Fruit fly (Drosophila melanogaster) whole organism, embryonic: ENCODE data around the gene ninaE.

ENCODE experiments used
- ATbp ChIP-seq: fragments of 200-800 bp; sonication (Bioruptor generic); optimal IDR thresholded peaks from 2 replicates; lab custom pipeline; 2017; ENCODE audit warnings: missing biosample characterization, mild to moderate bottlenecking, missing genetic modification characterization, missing genetic modification reagents
- B-H2 ChIP-seq: fragments of 200-800 bp; sonication (Bioruptor generic); optimal IDR thresholded peaks from 2 replicates; lab custom pipeline; 2018; ENCODE audit warnings: missing biosample characterization, mild to moderate bottlenecking, missing genetic modification characterization
- Blimp-1 ChIP-seq: fragments of 200-800 bp; sonication (Bioruptor generic); optimal IDR thresholded peaks from 3 replicates; lab custom pipeline; 2018; ENCODE audit warnings: missing biosample characterization, missing genetic modification characterization, mild to moderate bottlenecking, moderate library complexity, missing genetic modification reagents
- CG10431 ChIP-seq: fragments of 200-800 bp; sonication (Bioruptor generic); optimal IDR thresholded peaks from 3 replicates; lab custom pipeline; 2018; ENCODE audit warnings: missing biosample characterization, mild to moderate bottlenecking, missing genetic modification characterization
- CG12155 ChIP-seq: fragments of 200-800 bp; sonication (Bioruptor generic); optimal IDR thresholded peaks from 3 replicates; lab custom pipeline; 2016; ENCODE audit warnings: missing biosample characterization, missing genetic modification characterization
- CG12769 ChIP-seq: fragments of 200-800 bp; sonication (Bioruptor generic); optimal IDR thresholded peaks from 2 replicates; lab custom pipeline; 2019; ENCODE audit warnings: missing biosample characterization, mild to moderate bottlenecking, missing genetic modification characterization, moderate library complexity
- CG13424 ChIP-seq: fragments of 200-800 bp; sonication (Bioruptor generic); optimal IDR thresholded peaks from 2 replicates; lab custom pipeline; 2019; ENCODE audit warnings: missing biosample characterization, mild to moderate bottlenecking, missing genetic modification characterization, moderate library complexity
- CG14860 ChIP-seq: fragments of 200-800 bp; sonication (Bioruptor generic); IDR thresholded peaks from 3 replicates; pipeline ENCODE4 v1.3.6; 2022; ENCODE audit warnings: missing biosample characterization, missing genetic modification characterization; ENCODE audit not compliant: partially characterized antibody
- CG15696 ChIP-seq: fragments of 200-800 bp; sonication (Bioruptor generic); optimal IDR thresholded peaks from 2 replicates; lab custom pipeline; 2019; ENCODE audit warnings: missing biosample characterization, mild to moderate bottlenecking, missing genetic modification characterization, moderate library complexity
- CG16863 ChIP-seq: fragments of 200-800 bp; sonication (Bioruptor generic); optimal IDR thresholded peaks from 3 replicates; lab custom pipeline; 2016; ENCODE audit warnings: missing biosample characterization, missing genetic modification characterization
- CG42726 ChIP-seq: fragments of 200-800 bp; sonication (Bioruptor generic); IDR thresholded peaks from 2 replicates; pipeline ENCODE4 v1.3.6; 2022; ENCODE audit warnings: missing biosample characterization, missing genetic modification characterization; ENCODE audit not compliant: partially characterized antibody
- CG4328 ChIP-seq: fragments of 200-800 bp; sonication (Bioruptor generic); optimal IDR thresholded peaks from 3 replicates; lab custom pipeline; 2017; ENCODE audit warnings: missing biosample characterization, missing genetic modification reagents, missing genetic modification characterization
- CG5953 ChIP-seq: fragments of 200-800 bp; sonication (Bioruptor generic); IDR thresholded peaks from 2 replicates; pipeline ENCODE4 v1.3.6; 2022; ENCODE audit warnings: missing biosample characterization, missing genetic modification characterization
- CG6254 ChIP-seq: fragments of 200-800 bp; sonication (Bioruptor generic); optimal IDR thresholded peaks from 3 replicates; lab custom pipeline; 2017; ENCODE audit warnings: mild to moderate bottlenecking, missing biosample characterization, missing genetic modification reagents, missing genetic modification characterization
- CG8290 ChIP-seq, 3 experiments: fragments of 200-800 bp; sonication (Bioruptor generic); optimal IDR thresholded peaks; 2 replicates each; lab custom pipeline; 2016 to 2019; ENCODE audit warnings: missing biosample characterization in 3 of 3, missing genetic modification characterization in 3 of 3, mild to moderate bottlenecking in 2 of 3, moderate library complexity in 1 of 3
- Chrac-16 ChIP-seq: fragments of 200-800 bp; sonication (Bioruptor generic); optimal IDR thresholded peaks from 3 replicates; lab custom pipeline; 2016; ENCODE audit warnings: missing biosample characterization, missing genetic modification characterization
- D ChIP-seq, 2 experiments: fragments of 200-800 bp in 1 of 2; fragments of >200 bp in 1 of 2; sonication (Bioruptor generic) in 1 of 2; optimal IDR thresholded peaks; 2 replicates in 1 of 2; 3 replicates in 1 of 2; lab custom pipeline; 2017; ENCODE audit warnings: mild to moderate bottlenecking in 1 of 2, missing biosample characterization in 1 of 2, missing genetic modification characterization in 1 of 2, missing genetic modification reagents in 1 of 2
- Dip2 ChIP-seq: fragments of 200-800 bp; sonication (Bioruptor generic); IDR thresholded peaks from 2 replicates; pipeline ENCODE4 v1.3.6; 2022; ENCODE audit warnings: missing biosample characterization, missing genetic modification characterization
- Dll ChIP-seq: fragments of 200-800 bp; sonication (Bioruptor generic); IDR thresholded peaks from 4 replicates; pipeline ENCODE4 v1.3.6; 2022; ENCODE audit warnings: missing biosample characterization, missing genetic modification characterization; ENCODE audit not compliant: partially characterized antibody
- Drgx ChIP-seq: fragments of 200-800 bp; sonication (Bioruptor generic); IDR thresholded peaks from 2 replicates; pipeline ENCODE4 v1.3.6; 2022; ENCODE audit warnings: missing biosample characterization, missing genetic modification characterization
- Fer1 ChIP-seq: fragments of 200-800 bp; sonication (Bioruptor generic); optimal IDR thresholded peaks from 2 replicates; lab custom pipeline; 2017; ENCODE audit warnings: missing biosample characterization, mild to moderate bottlenecking, missing genetic modification characterization
- Hey ChIP-seq: fragments of 200-800 bp; sonication (Bioruptor generic); optimal IDR thresholded peaks from 3 replicates; lab custom pipeline; 2018; ENCODE audit warnings: missing biosample characterization, mild to moderate bottlenecking, missing genetic modification characterization
- Hmr ChIP-seq: fragments of 200-800 bp; sonication (Bioruptor generic); optimal IDR thresholded peaks from 3 replicates; lab custom pipeline; 2017; ENCODE audit warnings: mild to moderate bottlenecking, missing biosample characterization, missing genetic modification reagents, missing genetic modification characterization
- MESR4 ChIP-seq: fragments of 200-800 bp; sonication (Bioruptor generic); optimal IDR thresholded peaks from 2 replicates; lab custom pipeline; 2018; ENCODE audit warnings: missing biosample characterization, mild to moderate bottlenecking, missing genetic modification characterization, moderate library complexity
- Max ChIP-seq: fragments of 200-800 bp; sonication (Bioruptor generic); optimal IDR thresholded peaks from 2 replicates; lab custom pipeline; 2016; ENCODE audit warnings: missing biosample characterization, mild to moderate bottlenecking, missing genetic modification characterization
- NC2β ChIP-seq: fragments of 200-800 bp; sonication (Bioruptor generic); optimal IDR thresholded peaks from 2 replicates; lab custom pipeline; 2016; ENCODE audit warnings: missing biosample characterization, missing genetic modification characterization
- Ptx1 ChIP-seq: fragments of 200-800 bp; sonication (Bioruptor generic); IDR thresholded peaks from 2 replicates; pipeline ENCODE4 v1.3.6; 2022; ENCODE audit warnings: missing biosample characterization, missing genetic modification characterization
- Stat92E ChIP-seq, 3 experiments: fragments of >200 bp in 2 of 3; fragments of 200-800 bp in 1 of 3; sonication (Bioruptor generic) in 1 of 3; optimal IDR thresholded peaks; 2 replicates each; lab custom pipeline; 2017 to 2019; ENCODE audit warnings: missing biosample characterization in 3 of 3, missing genetic modification characterization in 3 of 3, mild to moderate bottlenecking in 1 of 3, moderate library complexity in 1 of 3
- ash1 ChIP-seq: fragments of 200-800 bp; sonication (Bioruptor generic); optimal IDR thresholded peaks from 2 replicates; lab custom pipeline; 2018; ENCODE audit warnings: missing biosample characterization, mild to moderate bottlenecking, missing genetic modification characterization
- bab2 ChIP-seq: fragments of 200-800 bp; sonication (Bioruptor generic); optimal IDR thresholded peaks from 2 replicates; lab custom pipeline; 2016; ENCODE audit warnings: missing biosample characterization, missing genetic modification characterization
- chm ChIP-seq: fragments of 200-800 bp; sonication (Bioruptor generic); IDR thresholded peaks from 2 replicates; pipeline ENCODE4 v1.3.6; 2022; ENCODE audit warnings: missing biosample characterization, missing genetic modification characterization
- corto ChIP-seq: fragments of 200-800 bp; sonication (Bioruptor generic); optimal IDR thresholded peaks from 2 replicates; lab custom pipeline; 2016; ENCODE audit warnings: missing biosample characterization, mild to moderate bottlenecking, missing genetic modification characterization, moderate library complexity
- dpn ChIP-seq, 2 experiments: fragments of 200-800 bp; sonication (Bioruptor generic); optimal IDR thresholded peaks; 3 replicates each; lab custom pipeline; 2016; ENCODE audit warnings: missing biosample characterization in 2 of 2, missing genetic modification characterization in 2 of 2
- fd102C ChIP-seq: fragments of 200-800 bp; sonication (Bioruptor generic); optimal IDR thresholded peaks from 2 replicates; lab custom pipeline; 2018; ENCODE audit warnings: missing biosample characterization, mild to moderate bottlenecking, missing genetic modification characterization, moderate library complexity
- fd64A ChIP-seq: fragments of 200-800 bp; sonication (Bioruptor generic); optimal IDR thresholded peaks from 3 replicates; lab custom pipeline; 2018; ENCODE audit warnings: missing biosample characterization, mild to moderate bottlenecking, missing genetic modification characterization
- gt ChIP-seq: fragments of 200-800 bp; sonication (Bioruptor generic); IDR thresholded peaks from 2 replicates; pipeline ENCODE4 v1.3.6; 2022; ENCODE audit warnings: missing biosample characterization, missing genetic modification characterization
- h ChIP-seq: fragments of >200 bp; optimal IDR thresholded peaks from 2 replicates; lab custom pipeline; 2017
- her ChIP-seq: fragments of 200-800 bp; sonication (Bioruptor generic); optimal IDR thresholded peaks from 2 replicates; lab custom pipeline; 2016; ENCODE audit warnings: missing biosample characterization, missing genetic modification characterization
- onecut ChIP-seq: fragments of 200-800 bp; sonication (Bioruptor generic); IDR thresholded peaks from 2 replicates; pipeline ENCODE4 v1.3.6; 2022; ENCODE audit warnings: missing biosample characterization, missing genetic modification characterization
- pan ChIP-seq, 4 experiments: fragments of >200 bp in 3 of 4; fragments of 200-800 bp in 1 of 4; sonication (Bioruptor generic) in 1 of 4; optimal IDR thresholded peaks in 3 of 4; IDR thresholded peaks in 1 of 4; 2 replicates each; pipeline versions ENCODE4 v1.3.6 to Lab custom; 2017 to 2022; ENCODE audit warnings: missing biosample characterization in 2 of 4, missing genetic modification characterization in 2 of 4, mixed read lengths in 1 of 4
- pzg ChIP-seq: fragments of 200-800 bp; sonication (Bioruptor generic); optimal IDR thresholded peaks from 3 replicates; lab custom pipeline; 2018; ENCODE audit warnings: missing biosample characterization, mild to moderate bottlenecking, missing genetic modification characterization, moderate library complexity
- sens ChIP-seq: fragments of 200-800 bp; sonication (Bioruptor generic); peaks from one replicate; lab custom pipeline; 2016; ENCODE audit warnings: missing biosample characterization, missing genetic modification characterization
- sens-2 ChIP-seq: fragments of 200-800 bp; sonication (Bioruptor generic); IDR thresholded peaks from 2 replicates; pipeline ENCODE4 v1.3.6; 2022; ENCODE audit warnings: missing biosample characterization, missing genetic modification characterization
- sim ChIP-seq: fragments of 200-800 bp; sonication (Bioruptor generic); IDR thresholded peaks from 2 replicates; pipeline ENCODE4 v1.3.6; 2022; ENCODE audit warnings: missing biosample characterization, missing genetic modification characterization
- ssp ChIP-seq: fragments of 200-800 bp; sonication (Bioruptor generic); IDR thresholded peaks from 2 replicates; pipeline ENCODE4 v1.3.6; 2022; ENCODE audit warnings: missing biosample characterization, missing genetic modification characterization
- tin ChIP-seq: fragments of 200-800 bp; sonication (Bioruptor generic); optimal IDR thresholded peaks from 3 replicates; lab custom pipeline; 2016; ENCODE audit warnings: missing biosample characterization, missing genetic modification characterization
- zen2 ChIP-seq: fragments of 200-800 bp; sonication (Bioruptor generic); IDR thresholded peaks from 3 replicates; pipeline ENCODE4 v1.3.6; 2022; ENCODE audit warnings: missing biosample characterization, missing genetic modification characterization; ENCODE audit not compliant: partially characterized antibody

ninaE gene

dm6 chr3R:19860996-19861719, 26.8 kb downstream of the ninaE start, which contains the start of the genes Ire1 and Mrm2 (continued):
- TF ChIP-seq her (GFP tag; lab: Kevin White, UChicago) = peak; percentile 81
- TF ChIP-seq B-H2 (GFP tag; lab: Kevin White, UChicago) = peak; percentile 58
- TF ChIP-seq NC2β = peak; percentile 91
- no peak for TF ChIP-seq fd102C
- peak; percentile 78 for TF ChIP-seq tin (GFP tag; lab: Kevin White, UChicago)
- peak; percentile 39 for TF ChIP-seq CG6254 (GFP tag; lab: Kevin White, UChicago)
- TF ChIP-seq CG10431 = peak; percentile 14
- no peak for TF ChIP-seq pan (optimal IDR thresholded peaks at IDR 0.05; lab: Kevin White, UChicago)
- peak in 1 of 2 experiments; percentile 78 for TF ChIP-seq pan (GFP tag; optimal IDR thresholded peaks at IDR 0.05 in 1 of 2, IDR thresholded peaks at IDR 0.05 in 1 of 2)
- peak; percentile 38; the same call in 1 of the 2 replicates for TF ChIP-seq gt (GFP tag; lab: Robert Waterston, UW)
- TF ChIP-seq CG5953 (GFP tag; lab: Robert Waterston, UW) = no peak
- TF ChIP-seq CG8290 (GFP tag; optimal IDR thresholded peaks at IDR 0.05; lab: Kevin White, UChicago) = peak; percentile 96
- TF ChIP-seq CG8290 (tag; optimal IDR thresholded peaks at IDR 0.05; lab: Kevin White, UChicago) = peak; percentile 88 to 93
- TF ChIP-seq Fer1 (GFP tag; lab: Kevin White, UChicago) = peak; percentile 57
- peak; percentile 96 for TF ChIP-seq sens (GFP tag; lab: Kevin White, UChicago)
- peak; percentile 82 for TF ChIP-seq CG13424 (tag; lab: Kevin White, UChicago)
- no peak for TF ChIP-seq ash1 (GFP tag; lab: Kevin White, UChicago)
- TF ChIP-seq dpn (GFP tag; optimal IDR thresholded peaks at IDR 0.05; lab: Kevin White, UChicago) = peak; percentile 84 to 93
- peak; percentile 67 for TF ChIP-seq CG16863
- no peak for TF ChIP-seq CG42726 (GFP tag; lab: Robert Waterston, UW)
- no peak for TF ChIP-seq Hey (tag; lab: Kevin White, UChicago)
- no peak for TF ChIP-seq D (optimal IDR thresholded peaks at IDR 0.05; lab: Kevin White, UChicago)
- peak; percentile 53 for TF ChIP-seq D (GFP tag; optimal IDR thresholded peaks at IDR 0.05; lab: Kevin White, UChicago)
- TF ChIP-seq Chrac-16 (GFP tag; lab: Kevin White, UChicago) = peak; percentile 78
- TF ChIP-seq Blimp-1 (GFP tag; lab: Kevin White, UChicago) = peak; percentile 50
- peak; percentile 95 for TF ChIP-seq pzg (GFP tag; lab: Kevin White, UChicago)
- TF ChIP-seq sim (GFP tag; lab: Robert Waterston, UW) = no peak
- TF ChIP-seq Drgx (GFP tag; lab: Robert Waterston, UW) = peak; percentile 42; the same call in 1 of the 2 replicates
- peak in 1 of 3 experiments; percentile 58 for TF ChIP-seq Stat92E (GFP tag; optimal IDR thresholded peaks at IDR 0.05; lab: Kevin White, UChicago)
- TF ChIP-seq Ptx1 (GFP tag; lab: Robert Waterston, UW) = peak; percentile 89
- TF ChIP-seq CG12155 = peak; percentile 83
- no peak for TF ChIP-seq h (lab: Kevin White, UChicago)
- peak; percentile 100 for TF ChIP-seq ssp (GFP tag; lab: Robert Waterston, UW)
- peak; percentile 92 for TF ChIP-seq bab2 (GFP tag; lab: Kevin White, UChicago)
- TF ChIP-seq CG15696 (tag; lab: Kevin White, UChicago) = peak; percentile 79
- TF ChIP-seq sens-2 (GFP tag; lab: Robert Waterston, UW) = no peak
- no peak for TF ChIP-seq fd64A (GFP tag; lab: Kevin White, UChicago)
- TF ChIP-seq CG14860 (GFP tag; lab: Robert Waterston, UW) = peak; percentile 71; the same call in 2 of the 3 replicates
- no peak for TF ChIP-seq zen2 (GFP tag; lab: Robert Waterston, UW)
- TF ChIP-seq CG4328 (GFP tag; lab: Kevin White, UChicago) = peak; percentile 67
- peak; percentile 80; the same call in 3 of the 4 replicates for TF ChIP-seq Dll
- no peak for TF ChIP-seq corto (GFP tag; lab: Kevin White, UChicago)
- peak; percentile 63 for TF ChIP-seq Max (GFP tag; lab: Kevin White, UChicago)
- TF ChIP-seq ATbp (GFP tag; lab: Kevin White, UChicago) = peak; percentile 12
- TF ChIP-seq Hmr (GFP tag; lab: Kevin White, UChicago) = peak; percentile 77
- TF ChIP-seq chm = peak; percentile 57; the same call in 1 of the 2 replicates
- no peak for TF ChIP-seq Dip2 (GFP tag; lab: Robert Waterston, UW)
- TF ChIP-seq MESR4 (GFP tag; lab: Kevin White, UChicago) = peak; percentile 92
- TF ChIP-seq onecut (GFP tag; lab: Robert Waterston, UW) = peak; percentile 70
- TF ChIP-seq CG12769 = peak; percentile 85
